Fruit fly (Drosophila melanogaster): Measurements from ENCODE around the gene Vps16B.

Gene Vps16B

dm6 chr3R:29765267-29766095 is 50.8 kb downstream of the Vps16B start, which contains the start of gene kay (continued):
- TF ChIP-seq slbo (GFP tag; IDR thresholded peaks at IDR 0.05) (peak; percentile 25; the same call in 1 of the 2 replicates), CG13123 (GFP tag; optimal IDR thresholded peaks at IDR 0.05) (no peak), mld (GFP tag; IDR thresholded peaks at IDR 0.05; ENCODE audit: partially characterized antibody) (no peak), ken (GFP tag; IDR thresholded peaks at IDR 0.05) (no peak), sc (optimal IDR thresholded peaks at IDR 0.05) (no peak), sc (GFP tag; optimal IDR thresholded peaks at IDR 0.05) (no peak), kah (GFP tag; optimal IDR thresholded peaks at IDR 0.05) (no peak), zen (tag; optimal IDR thresholded peaks at IDR 0.05) (peak; percentile 25), hbn (GFP tag; IDR thresholded peaks at IDR 0.05; ENCODE audit: partially characterized antibody) (no peak), her (GFP tag; optimal IDR thresholded peaks at IDR 0.05) (no peak), HLH54F (GFP tag; optimal IDR thresholded peaks at IDR 0.05) (no peak), Optix (GFP tag; IDR thresholded peaks at IDR 0.05) (no peak), trh (GFP tag; optimal IDR thresholded peaks at IDR 0.05) (no peak), E2f1 (GFP tag; IDR thresholded peaks at IDR 0.05) (no peak), sug (tag; optimal IDR thresholded peaks at IDR 0.05) (no peak), fd64A (GFP tag; optimal IDR thresholded peaks at IDR 0.05) (no peak), Max (GFP tag; optimal IDR thresholded peaks at IDR 0.05) (no peak), MTF-1 (GFP tag; optimal IDR thresholded peaks at IDR 0.05; ENCODE audit: borderline replicate concordance) (no peak), Hand (GFP tag; optimal IDR thresholded peaks at IDR 0.05) (no peak), CG6813 (GFP tag; optimal IDR thresholded peaks at IDR 0.05) (no peak), CG3726 (GFP tag; IDR thresholded peaks at IDR 0.05) (no peak), tgo (GFP tag; IDR thresholded peaks at IDR 0.05) (no peak), Fer1 (GFP tag; optimal IDR thresholded peaks at IDR 0.05) (no peak), sens (GFP tag) (peak; percentile 29), Hr39 (optimal IDR thresholded peaks at IDR 0.05) (peak; percentile 97), cwo (GFP tag; optimal IDR thresholded peaks at IDR 0.05) (no peak), Dfd (GFP tag; optimal IDR thresholded peaks at IDR 0.05) (no peak), nau (GFP tag; optimal IDR thresholded peaks at IDR 0.05) (no peak), ems (GFP tag; optimal IDR thresholded peaks at IDR 0.05) (no peak), CG8924 (tag; optimal IDR thresholded peaks at IDR 0.05) (no peak), crp (GFP tag; optimal IDR thresholded peaks at IDR 0.05) (no peak), CG15011 (GFP tag; optimal IDR thresholded peaks at IDR 0.05) (no peak), CG16815 (GFP tag; optimal IDR thresholded peaks at IDR 0.05) (no peak), Ets65A (GFP tag) (peak; percentile 13), H2.0 (GFP tag; IDR thresholded peaks at IDR 0.05) (no peak), CG18476 (GFP tag; optimal IDR thresholded peaks at IDR 0.05) (no peak), CG4328 (GFP tag; optimal IDR thresholded peaks at IDR 0.05) (no peak), onecut (GFP tag; IDR thresholded peaks at IDR 0.05) (no peak), knrl (GFP tag; IDR thresholded peaks at IDR 0.05; ENCODE audit: partially characterized antibody) (no peak), CG4360 (GFP tag; IDR thresholded peaks at IDR 0.05) (peak; percentile 17; the same call in 1 of the 2 replicates), CG12236 (GFP tag; optimal IDR thresholded peaks at IDR 0.05) (no peak), CG32532 (GFP tag; IDR thresholded peaks at IDR 0.05) (0 out of 2 replicates have a peak, but pooled peaks have one; percentile 18), CG18599 (GFP tag; optimal IDR thresholded peaks at IDR 0.05) (no peak), CG31441 (GFP tag; IDR thresholded peaks at IDR 0.05) (no peak), Sry-δ (GFP tag; optimal IDR thresholded peaks at IDR 0.05) (no peak), eve (GFP tag; optimal IDR thresholded peaks at IDR 0.05) (no peak), CG10274 (GFP tag; optimal IDR thresholded peaks at IDR 0.05) (no peak), dpn (GFP tag; optimal IDR thresholded peaks at IDR 0.05) (no peak), CG14667 (GFP tag; IDR thresholded peaks at IDR 0.05) (no peak), CG11504 (tag; optimal IDR thresholded peaks at IDR 0.05) (no peak)

Data from whole organism, embryonic.